Worm (Caenorhabditis elegans): ENCODE data around the gene ttr-54.

The ttr-54 gene

DNA sequence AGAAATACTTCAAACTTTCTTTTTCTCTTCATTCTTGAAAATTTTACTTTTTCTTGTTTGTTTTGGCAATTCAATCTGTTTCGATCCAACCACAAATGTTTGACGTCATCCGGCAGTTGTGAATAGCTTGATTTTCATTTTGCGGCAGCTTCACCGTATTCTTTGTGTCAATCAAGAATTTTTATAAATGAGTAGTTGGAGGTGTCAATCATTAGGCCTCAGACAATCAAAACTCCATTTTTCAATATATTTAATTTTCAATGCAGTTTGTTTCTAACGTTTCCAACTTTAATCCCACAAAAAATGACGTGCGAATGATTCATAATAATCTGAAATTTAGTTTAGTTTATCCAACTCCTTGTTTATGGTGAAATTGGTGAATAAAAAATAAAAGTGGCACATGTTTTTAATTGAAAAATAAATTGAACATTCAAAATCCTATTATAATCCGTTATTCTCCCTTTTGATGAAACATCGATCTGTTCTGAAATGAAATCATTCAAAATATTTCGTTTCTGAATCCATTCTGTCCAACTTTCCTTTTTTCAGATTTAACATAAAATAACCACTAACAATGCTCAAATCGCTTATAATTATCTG is 2.0 kb downstream of the ttr-54 start, which contains the start of gene ttr-53:
ttr-53 (plus strand) TSS at position 550 of the 600 bp plus-strand sequence.
- TF ChIP-seq egl-27 (tag; optimal IDR thresholded peaks at IDR 0.05) (no peak), mdl-1 (tag; optimal IDR thresholded peaks at IDR 0.05) (no peak), ztf-4 (tag; optimal IDR thresholded peaks at IDR 0.05) (no peak), Y55F3AM.14 (GFP tag; optimal IDR thresholded peaks at IDR 0.05) (no peak), nhr-23 (tag; optimal IDR thresholded peaks at IDR 0.05) (no peak), unc-55 (GFP tag; optimal IDR thresholded peaks at IDR 0.05) (no peak), crh-2 (tag; optimal IDR thresholded peaks at IDR 0.05) (no peak), lsy-2 (tag; optimal IDR thresholded peaks at IDR 0.05) (no peak), nhr-21 (tag; optimal IDR thresholded peaks at IDR 0.05) (no peak), nhr-129 (tag; optimal IDR thresholded peaks at IDR 0.05) (no peak), elt-1 (tag; optimal IDR thresholded peaks at IDR 0.05) (no peak), aly-2 (tag; optimal IDR thresholded peaks at IDR 0.05) (no peak), ZK546.5 (tag; optimal IDR thresholded peaks at IDR 0.05) (no peak), sma-3 (GFP tag; optimal IDR thresholded peaks at IDR 0.05) (no peak), nhr-237 (tag; optimal IDR thresholded peaks at IDR 0.05) (no peak), elt-3 (tag; optimal IDR thresholded peaks at IDR 0.05) (no peak), snpc-4 (tag; optimal IDR thresholded peaks at IDR 0.05) (no peak)

- TF ChIP-seq zag-1 (tag; optimal IDR thresholded peaks at IDR 0.05) (no peak), lsy-2 (tag; optimal IDR thresholded peaks at IDR 0.05) (no peak), ztf-11 (tag; optimal IDR thresholded peaks at IDR 0.05) (no peak), dmd-4 (tag; optimal IDR thresholded peaks at IDR 0.05) (no peak), sem-4 (tag; optimal IDR thresholded peaks at IDR 0.05) (no peak), nhr-21 (tag; optimal IDR thresholded peaks at IDR 0.05) (no peak), lin-39 (tag; optimal IDR thresholded peaks at IDR 0.05) (no peak)
Measured at ce11 chrIV:10161706-10162105, 6.1 kb downstream of the ttr-54 start, which contains the start of gene pps-1. Gene pps-1 (plus strand): TSS chrIV:10162006.

DNA sequence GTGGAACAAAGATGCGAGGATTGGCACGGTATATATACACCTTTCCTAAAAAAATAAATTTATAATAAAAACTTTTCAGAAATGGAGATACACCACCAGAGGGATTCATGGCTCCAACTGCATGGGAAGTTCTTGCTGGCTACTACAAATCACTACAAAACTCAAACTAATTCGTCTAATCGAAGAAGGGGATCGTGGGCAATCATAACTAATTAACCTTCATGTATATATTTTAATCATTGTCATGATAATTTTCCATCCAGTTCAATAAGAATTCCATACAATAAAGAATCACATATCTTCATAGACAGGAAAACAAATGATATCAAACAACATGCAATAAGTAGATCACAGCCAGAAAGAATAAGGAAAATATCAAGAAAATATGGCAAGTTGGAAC is 8.5 kb downstream of the ttr-54 start:
- TF ChIP-seq blmp-1 (tag; optimal IDR thresholded peaks at IDR 0.05; ENCODE audit: insufficient read depth) (no peak), sma-3 (GFP tag; optimal IDR thresholded peaks at IDR 0.05) (no peak), unc-55 (GFP tag; optimal IDR thresholded peaks at IDR 0.05) (no peak)

DNA sequence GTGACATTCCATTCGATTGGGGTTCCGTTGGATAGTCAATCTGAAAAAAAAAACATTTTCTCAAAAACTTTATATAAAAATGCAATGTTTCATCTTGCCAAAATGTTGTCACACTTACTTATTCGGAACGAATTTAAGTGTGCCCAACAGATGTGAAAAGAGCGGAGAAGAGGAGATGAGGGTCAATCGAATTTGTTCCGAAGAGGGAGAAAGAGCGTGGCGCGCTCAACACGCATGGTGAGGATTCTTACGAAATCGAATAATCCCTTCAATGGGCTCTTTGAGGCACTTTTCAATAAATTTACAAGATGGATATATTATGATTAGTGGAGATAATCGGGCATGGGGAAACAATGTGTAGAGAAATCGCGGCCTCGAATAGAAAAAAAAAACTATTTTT is 15.2 kb downstream of the ttr-54 start:
- TF ChIP-seq C34F6.9 (tag; optimal IDR thresholded peaks at IDR 0.05): no peak
- no peak for TF ChIP-seq ceh-16 (tag; optimal IDR thresholded peaks at IDR 0.05)
- no peak for TF ChIP-seq F13H6.1 (tag; optimal IDR thresholded peaks at IDR 0.05)
- peak; percentile 34 for TF ChIP-seq zag-1 (tag; optimal IDR thresholded peaks at IDR 0.05)
- TF ChIP-seq snpc-4 (tag; optimal IDR thresholded peaks at IDR 0.05): no peak
- no peak for TF ChIP-seq unc-62 (GFP tag; optimal IDR thresholded peaks at IDR 0.05)
- no peak for TF ChIP-seq mab-5 (tag; optimal IDR thresholded peaks at IDR 0.05)
- no peak for TF ChIP-seq nhr-23 (tag; optimal IDR thresholded peaks at IDR 0.05)

DNA sequence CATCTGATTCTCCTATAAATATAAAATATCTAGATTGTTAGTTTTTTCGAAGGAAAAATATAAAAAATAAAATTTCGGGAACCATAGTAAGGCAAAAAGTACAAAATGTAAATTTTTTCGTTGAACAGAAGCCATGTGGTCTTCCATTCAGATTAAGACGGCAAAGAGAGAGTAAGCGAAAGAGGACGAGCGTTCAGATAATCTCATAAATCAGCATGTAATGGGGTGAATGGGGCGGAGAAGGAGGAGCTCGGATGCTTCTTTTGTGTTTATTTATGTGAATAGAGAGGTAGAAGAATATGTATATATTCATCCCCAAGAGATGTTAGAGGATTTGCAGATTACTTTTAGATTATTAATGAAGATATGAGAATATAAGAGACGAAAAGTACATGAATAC is 18.8 kb downstream of the ttr-54 start, which contains the start of gene pxf-1:
pxf-1 (minus strand) TSS at position 14 of the 400 bp plus-strand sequence.
- TF ChIP-seq mbf-1 (tag; optimal IDR thresholded peaks at IDR 0.05) (no peak), mab-5 (tag; optimal IDR thresholded peaks at IDR 0.05) (peak; percentile 39)

DNA sequence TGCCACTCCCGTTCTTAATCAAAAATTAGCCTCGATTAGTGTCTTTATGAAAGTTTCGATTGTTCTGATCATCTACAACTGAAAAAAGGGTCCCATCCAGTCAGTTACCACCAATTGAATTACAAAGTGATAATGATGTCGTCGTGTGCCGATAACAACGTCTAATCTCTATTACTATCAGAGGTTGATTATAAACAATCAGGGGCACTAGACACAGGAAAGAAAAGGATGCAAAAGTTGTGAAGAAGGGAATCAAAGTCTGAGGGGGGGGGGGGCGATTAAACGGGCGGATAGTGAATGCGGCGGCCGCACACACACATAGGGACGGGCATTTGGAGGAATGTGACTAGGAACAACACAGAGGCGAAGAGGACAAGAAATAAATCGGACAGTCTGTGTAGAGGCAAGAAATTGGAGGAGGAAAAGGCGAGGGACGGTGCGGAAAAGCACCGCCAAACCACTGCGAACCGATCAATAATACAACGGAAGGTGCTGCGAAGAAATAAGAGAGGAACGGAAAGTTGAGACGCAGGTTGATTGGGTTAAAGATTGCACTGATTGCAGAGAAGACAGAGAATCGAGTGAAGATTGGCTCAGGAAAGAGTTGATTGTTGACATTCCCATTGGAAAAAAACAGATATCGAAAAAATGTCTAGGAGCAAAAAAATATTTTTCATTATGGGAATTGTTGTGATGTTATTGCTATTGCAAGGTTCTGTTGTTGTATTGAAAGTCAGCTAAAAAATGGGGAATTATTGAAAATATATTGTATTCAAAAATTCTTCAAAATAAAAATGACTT is 19.6 kb downstream of the ttr-54 start:
- TF ChIP-seq mab-5 (tag; optimal IDR thresholded peaks at IDR 0.05) (no peak), F13H6.1 (tag; optimal IDR thresholded peaks at IDR 0.05) (peak; percentile 4), alr-1 (tag; optimal IDR thresholded peaks at IDR 0.05) (no peak), lsy-2 (tag; optimal IDR thresholded peaks at IDR 0.05) (peak in 1 of 2 experiments; percentile 16), sem-4 (tag; optimal IDR thresholded peaks at IDR 0.05) (peak; percentile 12), unc-39 (tag; optimal IDR thresholded peaks at IDR 0.05) (no peak), elt-3 (tag; optimal IDR thresholded peaks at IDR 0.05) (no peak), ceh-82 (tag; optimal IDR thresholded peaks at IDR 0.05) (no peak), C34F6.9 (tag; optimal IDR thresholded peaks at IDR 0.05) (peak; percentile 15), peb-1 (tag; optimal IDR thresholded peaks at IDR 0.05) (peak; percentile 42), nhr-25 (tag; optimal IDR thresholded peaks at IDR 0.05) (no peak)
